Fruit fly (Drosophila melanogaster) whole organism, embryonic: Measurements from ENCODE around the gene CG9222.

Experiments used
- CG10267 ChIP-seq: fragments of 200-800 bp; sonication (Bioruptor generic); optimal IDR thresholded peaks from 2 replicates; lab custom pipeline; 2018; ENCODE audit warnings: missing biosample characterization, mild to moderate bottlenecking, missing genetic modification characterization, moderate library complexity
- CG10959 ChIP-seq: fragments of 200-800 bp; sonication (Bioruptor generic); IDR thresholded peaks from 2 replicates; pipeline ENCODE4 v1.3.6; 2022; ENCODE audit warnings: missing biosample characterization, missing genetic modification characterization
- CG11696 ChIP-seq: fragments of 200-800 bp; sonication (Bioruptor generic); IDR thresholded peaks from 2 replicates; pipeline ENCODE4 v1.3.6; 2022; ENCODE audit warnings: missing biosample characterization, missing genetic modification characterization
- CG12391 ChIP-seq: fragments of 200-800 bp; sonication (Bioruptor generic); optimal IDR thresholded peaks from 3 replicates; lab custom pipeline; 2018; ENCODE audit warnings: missing biosample characterization, mild to moderate bottlenecking, missing genetic modification characterization, moderate library complexity
- CG13123 ChIP-seq: fragments of 200-800 bp; sonication (Bioruptor generic); optimal IDR thresholded peaks from 2 replicates; lab custom pipeline; 2016; ENCODE audit warnings: missing biosample characterization, missing genetic modification characterization
- CG14050 ChIP-seq: fragments of 200-800 bp; sonication (Bioruptor generic); IDR thresholded peaks from 3 replicates; pipeline ENCODE4 v1.3.6; 2022; ENCODE audit warnings: missing biosample characterization, missing genetic modification characterization
- CG15011 ChIP-seq: fragments of 200-800 bp; sonication (Bioruptor generic); optimal IDR thresholded peaks from 3 replicates; lab custom pipeline; 2018; ENCODE audit warnings: missing biosample characterization, mild to moderate bottlenecking, missing genetic modification characterization
- CG15073 ChIP-seq: fragments of 200-800 bp; sonication (Bioruptor generic); optimal IDR thresholded peaks from 2 replicates; lab custom pipeline; 2016; ENCODE audit warnings: missing biosample characterization, missing genetic modification characterization
- CG16863 ChIP-seq: fragments of 200-800 bp; sonication (Bioruptor generic); optimal IDR thresholded peaks from 3 replicates; lab custom pipeline; 2016; ENCODE audit warnings: missing biosample characterization, missing genetic modification characterization
- CG17829 ChIP-seq: fragments of 200-800 bp; optimal IDR thresholded peaks from 2 replicates; lab custom pipeline; 2019; ENCODE audit warnings: missing biosample characterization, mild to moderate bottlenecking, missing genetic modification characterization, moderate library complexity
- CG18476 ChIP-seq: fragments of 200-800 bp; sonication (Bioruptor generic); optimal IDR thresholded peaks from 2 replicates; lab custom pipeline; 2016; ENCODE audit warnings: missing biosample characterization, mild to moderate bottlenecking, missing genetic modification characterization
- CG2889 ChIP-seq: fragments of 200-800 bp; sonication (Bioruptor generic); IDR thresholded peaks from 3 replicates; pipeline ENCODE4 v1.3.6; 2022; ENCODE audit warnings: missing biosample characterization, missing genetic modification characterization
- CG34422 ChIP-seq: fragments of 200-800 bp; sonication (Bioruptor generic); IDR thresholded peaks from 3 replicates; pipeline ENCODE4 v1.3.6; 2022; ENCODE audit warnings: missing biosample characterization, missing genetic modification characterization
- CG4282 ChIP-seq: fragments of 200-800 bp; sonication (Bioruptor generic); optimal IDR thresholded peaks from 2 replicates; lab custom pipeline; 2016; ENCODE audit warnings: missing biosample characterization, missing genetic modification characterization
- CG4820 ChIP-seq: fragments of 200-800 bp; sonication (Bioruptor generic); optimal IDR thresholded peaks from 3 replicates; lab custom pipeline; 2016; ENCODE audit warnings: missing biosample characterization, missing genetic modification characterization
- CG6765 ChIP-seq: fragments of 200-800 bp; sonication (Bioruptor generic); optimal IDR thresholded peaks from 3 replicates; lab custom pipeline; 2017; ENCODE audit warnings: missing biosample characterization, mild to moderate bottlenecking, missing genetic modification characterization
- CG8478 ChIP-seq: fragments of >200 bp; optimal IDR thresholded peaks from 2 replicates; lab custom pipeline; 2018
- CG9609 ChIP-seq: fragments of 200-800 bp; sonication (Bioruptor generic); optimal IDR thresholded peaks from 3 replicates; lab custom pipeline; 2016; ENCODE audit warnings: missing biosample characterization, missing genetic modification characterization
- Chrac-16 ChIP-seq: fragments of 200-800 bp; sonication (Bioruptor generic); optimal IDR thresholded peaks from 3 replicates; lab custom pipeline; 2016; ENCODE audit warnings: missing biosample characterization, missing genetic modification characterization
- CoRest ChIP-seq: fragments of 200-800 bp; sonication (Bioruptor generic); optimal IDR thresholded peaks from 3 replicates; lab custom pipeline; 2018; ENCODE audit warnings: missing biosample characterization, mild to moderate bottlenecking, missing genetic modification characterization, moderate library complexity
- Dek ChIP-seq: fragments of 200-800 bp; sonication (Bioruptor generic); optimal IDR thresholded peaks from 3 replicates; lab custom pipeline; 2019; ENCODE audit warnings: missing biosample characterization, mild to moderate bottlenecking, missing genetic modification characterization, moderate library complexity
- Dip2 ChIP-seq: fragments of 200-800 bp; sonication (Bioruptor generic); IDR thresholded peaks from 2 replicates; pipeline ENCODE4 v1.3.6; 2022; ENCODE audit warnings: missing biosample characterization, missing genetic modification characterization
- Doc3 ChIP-seq: fragments of 200-800 bp; sonication (Bioruptor generic); IDR thresholded peaks from 3 replicates; pipeline ENCODE4 v1.3.6; 2022; ENCODE audit warnings: missing biosample characterization, missing genetic modification characterization; ENCODE audit not compliant: partially characterized antibody
- Elba2 ChIP-seq: fragments of 200-800 bp; sonication (Bioruptor generic); optimal IDR thresholded peaks from 3 replicates; lab custom pipeline; 2016; ENCODE audit warnings: missing biosample characterization, missing genetic modification characterization
- Fer2 ChIP-seq: fragments of 200-800 bp; sonication (Bioruptor generic); optimal IDR thresholded peaks from 2 replicates; lab custom pipeline; 2018; ENCODE audit warnings: missing biosample characterization, mild to moderate bottlenecking, missing genetic modification characterization, moderate library complexity
- GATAe ChIP-seq: fragments of 200-800 bp; sonication (Bioruptor generic); conservative IDR thresholded peaks from 2 replicates; pipeline ENCODE4 v1.3.6; 2022; ENCODE audit warnings: missing biosample characterization, missing genetic modification characterization
- HLHmδ ChIP-seq: fragments of 200-800 bp; sonication (Bioruptor generic); optimal IDR thresholded peaks from 2 replicates; lab custom pipeline; 2018; ENCODE audit warnings: missing biosample characterization, mild to moderate bottlenecking, missing genetic modification characterization, moderate library complexity
- HmgZ ChIP-seq: fragments of 200-800 bp; sonication (Bioruptor generic); optimal IDR thresholded peaks from 2 replicates; lab custom pipeline; 2018; ENCODE audit warnings: missing biosample characterization, mild to moderate bottlenecking, missing genetic modification characterization
- Hr78 ChIP-seq, 2 experiments: fragments of 200-800 bp in 1 of 2; fragments of >200 bp in 1 of 2; sonication (Bioruptor generic) in 1 of 2; optimal IDR thresholded peaks; 2 replicates each; lab custom pipeline; 2017 to 2019; ENCODE audit warnings: missing biosample characterization in 2 of 2, missing genetic modification characterization in 2 of 2, mild to moderate bottlenecking in 1 of 2, moderate library complexity in 1 of 2
- Lim3 ChIP-seq: fragments of 200-800 bp; sonication (Bioruptor generic); IDR thresholded peaks from 2 replicates; pipeline ENCODE4 v1.3.6; 2022; ENCODE audit warnings: missing biosample characterization, missing genetic modification characterization
- MESR4 ChIP-seq: fragments of 200-800 bp; sonication (Bioruptor generic); optimal IDR thresholded peaks from 2 replicates; lab custom pipeline; 2018; ENCODE audit warnings: missing biosample characterization, mild to moderate bottlenecking, missing genetic modification characterization, moderate library complexity
- Nf-YA ChIP-seq: fragments of 200-800 bp; sonication (Bioruptor generic); IDR thresholded peaks from 2 replicates; pipeline ENCODE4 v1.3.6; 2022; ENCODE audit warnings: missing biosample characterization, missing genetic modification characterization
- Sin3A ChIP-seq: fragments of >200 bp; optimal IDR thresholded peaks from 2 replicates; lab custom pipeline; 2018
- Taf1 ChIP-seq: fragments of 200-800 bp; sonication (Bioruptor generic); IDR thresholded peaks from 2 replicates; pipeline ENCODE4 v1.3.6; 2022; ENCODE audit warnings: missing biosample characterization, missing genetic modification characterization
- Vsx1 ChIP-seq: fragments of 200-800 bp; sonication (Bioruptor generic); optimal IDR thresholded peaks from 2 replicates; lab custom pipeline; 2017; ENCODE audit warnings: missing biosample characterization, mild to moderate bottlenecking, missing genetic modification characterization, missing genetic modification reagents
- YL-1 ChIP-seq: fragments of 200-800 bp; sonication (Bioruptor generic); optimal IDR thresholded peaks from 3 replicates; lab custom pipeline; 2017; ENCODE audit warnings: missing biosample characterization, mild to moderate bottlenecking, missing genetic modification characterization
- bbx ChIP-seq: fragments of 200-800 bp; sonication (Bioruptor generic); IDR thresholded peaks from 2 replicates; pipeline ENCODE4 v1.3.6; 2022; ENCODE audit warnings: missing biosample characterization, missing genetic modification characterization; ENCODE audit not compliant: partially characterized antibody
- bigmax ChIP-seq: fragments of 200-800 bp; sonication (Bioruptor generic); optimal IDR thresholded peaks from 2 replicates; lab custom pipeline; 2018; ENCODE audit warnings: missing biosample characterization, mild to moderate bottlenecking, missing genetic modification characterization
- bowl ChIP-seq: fragments of 200-800 bp; sonication (Bioruptor generic); IDR thresholded peaks from 2 replicates; pipeline ENCODE4 v1.3.6; 2022; ENCODE audit warnings: missing biosample characterization, missing genetic modification characterization
- cad ChIP-seq: fragments of >200 bp; optimal IDR thresholded peaks from 2 replicates; lab custom pipeline; 2017; ENCODE audit warnings: missing biosample characterization, missing genetic modification characterization
- dati ChIP-seq: fragments of 200-800 bp; sonication (Bioruptor generic); IDR thresholded peaks from 2 replicates; pipeline ENCODE4 v1.3.6; 2022; ENCODE audit warnings: missing biosample characterization, missing genetic modification characterization
- dysf ChIP-seq: fragments of 200-800 bp; sonication (Bioruptor generic); IDR thresholded peaks from 3 replicates; pipeline ENCODE4 v1.3.6; 2022; ENCODE audit warnings: missing biosample characterization, missing genetic modification characterization
- her ChIP-seq: fragments of 200-800 bp; sonication (Bioruptor generic); optimal IDR thresholded peaks from 2 replicates; lab custom pipeline; 2016; ENCODE audit warnings: missing biosample characterization, missing genetic modification characterization
- pita ChIP-seq: fragments of 200-800 bp; sonication (Bioruptor generic); optimal IDR thresholded peaks from 2 replicates; lab custom pipeline; 2017; ENCODE audit warnings: missing biosample characterization, mild to moderate bottlenecking, missing genetic modification characterization
- sim ChIP-seq: fragments of 200-800 bp; sonication (Bioruptor generic); IDR thresholded peaks from 2 replicates; pipeline ENCODE4 v1.3.6; 2022; ENCODE audit warnings: missing biosample characterization, missing genetic modification characterization
- so ChIP-seq: fragments of 200-800 bp; sonication (Bioruptor generic); IDR thresholded peaks from 3 replicates; pipeline ENCODE4 v1.3.6; 2022; ENCODE audit warnings: missing biosample characterization, missing genetic modification characterization
- stwl ChIP-seq: fragments of 200-800 bp; sonication (Bioruptor generic); optimal IDR thresholded peaks from 3 replicates; lab custom pipeline; 2018; ENCODE audit warnings: missing biosample characterization, mild to moderate bottlenecking, missing genetic modification characterization, moderate library complexity
- ttk ChIP-seq: fragments of 200-800 bp; sonication (Bioruptor generic); IDR thresholded peaks from 2 replicates; pipeline ENCODE4 v2.1.2; 2022; ENCODE audit warnings: missing biosample characterization, missing genetic modification characterization
- vvl ChIP-seq: fragments of 200-800 bp; sonication (Bioruptor generic); IDR thresholded peaks from 2 replicates; pipeline ENCODE4 v1.3.6; 2022; ENCODE audit warnings: missing biosample characterization, missing genetic modification characterization

Gene CG9222

dm6 chr2L:6088371-6089365 is 42.2 kb upstream of the CG9222 start (continued):
- peak; percentile 40; the same call in 1 of the 2 replicates for TF ChIP-seq CG11696 (GFP tag; lab: Robert Waterston, UW)
- no peak for TF ChIP-seq MESR4
- peak; percentile 86 for TF ChIP-seq HmgZ (tag; lab: Kevin White, UChicago)
- no peak for TF ChIP-seq CG15011
- no peak for TF ChIP-seq CG9609 (GFP tag; lab: Kevin White, UChicago)
- no peak for TF ChIP-seq CG4820 (GFP tag; lab: Kevin White, UChicago)
- peak; percentile 35 for TF ChIP-seq CG12391 (tag; lab: Kevin White, UChicago)
- no peak for TF ChIP-seq pita (GFP tag; lab: Kevin White, UChicago)
- TF ChIP-seq Nf-YA (GFP tag; lab: Robert Waterston, UW) = no peak
- peak; percentile 52; the same call in 2 of the 3 replicates for TF ChIP-seq so (GFP tag; lab: Robert Waterston, UW)
- peak; percentile 90 for TF ChIP-seq CG8478 (lab: Kevin White, UChicago)
- no peak for TF ChIP-seq bigmax (GFP tag; lab: Kevin White, UChicago)
- no peak for TF ChIP-seq CG18476
- no peak for TF ChIP-seq CG16863 (GFP tag; lab: Kevin White, UChicago)
- peak; percentile 38 for TF ChIP-seq CG6765
- TF ChIP-seq Dip2 = no peak
- TF ChIP-seq her (GFP tag; lab: Kevin White, UChicago) = peak; percentile 43
- TF ChIP-seq Dek (tag; lab: Kevin White, UChicago) = peak; percentile 5
- TF ChIP-seq Lim3 (GFP tag; lab: Robert Waterston, UW) = no peak
- peak; percentile 59 for TF ChIP-seq Elba2 (GFP tag; lab: Kevin White, UChicago)
- no peak for TF ChIP-seq Fer2
- no peak for TF ChIP-seq YL-1 (GFP tag; lab: Kevin White, UChicago)
- no peak for TF ChIP-seq dati
- TF ChIP-seq ttk (GFP tag; lab: Robert Waterston, UW) = peak; percentile 18; the same call in 1 of the 2 replicates
- no peak for TF ChIP-seq Taf1 (GFP tag; lab: Robert Waterston, UW)
- TF ChIP-seq HLHmδ = peak; percentile 69
- TF ChIP-seq CG10267 (tag; lab: Kevin White, UChicago) = no peak
- TF ChIP-seq bbx = peak; percentile 71
- peak; percentile 34 for TF ChIP-seq CG4282 (GFP tag; lab: Kevin White, UChicago)
- peak; percentile 92 for TF ChIP-seq stwl (tag; lab: Kevin White, UChicago)
- TF ChIP-seq dysf (GFP tag; lab: Robert Waterston, UW) = no peak
- peak; percentile 34; the same call in 1 of the 2 replicates for TF ChIP-seq sim (GFP tag; lab: Robert Waterston, UW)
- peak; percentile 27 for TF ChIP-seq CG17829 (tag; lab: Kevin White, UChicago)
- TF ChIP-seq cad (GFP tag; lab: Kevin White, UChicago) = no peak
- TF ChIP-seq Hr78 (GFP tag; optimal IDR thresholded peaks at IDR 0.05; lab: Kevin White, UChicago) = peak in 1 of 2 experiments; percentile 82
- peak; percentile 66; the same call in 1 of the 2 replicates for TF ChIP-seq GATAe (GFP tag; lab: Robert Waterston, UW)
- TF ChIP-seq Chrac-16 (GFP tag; lab: Kevin White, UChicago) = no peak
- TF ChIP-seq CG15073 (GFP tag; lab: Kevin White, UChicago) = no peak
- no peak; the same call in 2 of the 3 replicates for TF ChIP-seq CG14050 (GFP tag; lab: Robert Waterston, UW)
- no peak for TF ChIP-seq CG13123 (GFP tag; lab: Kevin White, UChicago)
- peak; percentile 61 for TF ChIP-seq vvl (GFP tag; lab: Robert Waterston, UW)
- TF ChIP-seq Doc3 (GFP tag; lab: Robert Waterston, UW) = 0 out of 3 replicates have a peak, but pooled peaks have one; percentile 20
- TF ChIP-seq CG10959 (GFP tag; lab: Robert Waterston, UW) = no peak
- peak; percentile 25 for TF ChIP-seq Vsx1 (GFP tag; lab: Kevin White, UChicago)
- TF ChIP-seq CoRest (tag; lab: Kevin White, UChicago) = peak; percentile 0
- TF ChIP-seq CG34422 (GFP tag; lab: Robert Waterston, UW) = peak; percentile 80; the same call in 2 of the 3 replicates
- TF ChIP-seq CG2889 (GFP tag; lab: Robert Waterston, UW) = no peak
- no peak for TF ChIP-seq Sin3A (lab: Kevin White, UChicago)
- no peak for TF ChIP-seq bowl
